Worm (Caenorhabditis elegans) whole organism, L2 larva: Measurements from ENCODE around the gene C36A4.4.

Source experiments
- Y55F3AM.14 ChIP-seq: fragments of 200-800 bp; sonication (Bioruptor generic); optimal IDR thresholded peaks from 2 replicates; lab custom pipeline; 2018; ENCODE audit warnings: mild to moderate bottlenecking, missing genetic modification characterization, missing compliant biosample characterization
- mab-5 ChIP-seq: fragments of 150-350 bp; optimal IDR thresholded peaks from 2 replicates; lab custom pipeline; 2014; ENCODE audit warnings: missing biosample characterization, missing genetic modification characterization
- nhr-21 ChIP-seq: fragments of 150-350 bp; optimal IDR thresholded peaks from 2 replicates; lab custom pipeline; 2014; ENCODE audit warnings: missing biosample characterization, missing genetic modification characterization
- nhr-6 ChIP-seq: fragments of 150-350 bp; optimal IDR thresholded peaks from 2 replicates; lab custom pipeline; 2014; ENCODE audit warnings: missing biosample characterization, missing genetic modification characterization

- no peak for TF ChIP-seq nhr-21 (tag; lab: Kevin White, UChicago)
- no peak for TF ChIP-seq Y55F3AM.14
- no peak for TF ChIP-seq mab-5
- no peak for TF ChIP-seq nhr-6 (tag; lab: Kevin White, UChicago)
Measured at ce11 chrIII:3872978-3873377, 29.6 kb upstream of the C36A4.4 start.
